Fruit fly (Drosophila melanogaster): ENCODE data around the gene Saf6.

DNA sequence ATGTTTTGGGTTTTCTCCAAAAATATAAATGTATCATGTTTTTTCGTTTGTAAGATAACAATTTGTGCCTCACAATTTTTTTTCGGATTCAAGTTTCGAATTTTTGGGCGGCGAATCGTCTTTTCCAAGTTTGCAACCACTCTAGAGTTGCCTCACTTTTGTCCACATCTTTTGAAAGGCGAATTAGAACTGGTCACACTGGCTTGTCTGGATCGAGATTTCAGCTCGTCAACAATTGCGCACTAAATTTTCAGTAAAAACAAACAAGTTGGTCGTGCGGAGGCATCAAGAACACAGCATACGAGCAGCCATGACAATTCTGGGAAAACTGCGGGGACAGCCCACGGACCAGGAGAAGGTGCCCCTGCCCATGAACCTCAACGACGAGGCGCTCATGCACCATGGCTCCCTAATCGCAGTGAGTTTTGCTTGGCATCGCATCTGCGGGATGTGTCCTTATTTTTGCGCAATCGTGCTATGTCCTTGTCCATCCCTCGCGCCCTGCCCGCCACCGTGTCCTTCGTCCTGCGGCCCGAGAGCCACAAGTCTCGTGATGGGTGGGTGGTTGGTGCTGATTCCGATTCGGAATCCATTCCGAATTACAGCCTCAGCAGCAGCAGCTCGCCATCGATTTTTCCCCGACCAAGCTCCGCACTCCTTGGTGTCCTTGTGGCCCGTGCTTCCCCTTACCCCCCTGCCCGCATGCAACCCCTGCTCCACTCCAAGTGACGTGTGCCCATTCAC is 5.7 kb upstream of the Saf6 start, which contains the start of gene CG3662:
- TF ChIP-seq CG8478 (optimal IDR thresholded peaks at IDR 0.05) (no peak), pan (optimal IDR thresholded peaks at IDR 0.05) (no peak)

Data from whole organism.